Worm (Caenorhabditis elegans) whole organism, L1 larva: ENCODE data around the gene srbc-43.

Experiments
- aha-1 ChIP-seq: fragments of 150-350 bp; optimal IDR thresholded peaks from 2 replicates; lab custom pipeline; 2014; ENCODE audit warnings: missing biosample characterization, missing genetic modification characterization
- alr-1 ChIP-seq: fragments of 200-800 bp; sonication (Bioruptor generic); optimal IDR thresholded peaks from 2 replicates; lab custom pipeline; 2018; ENCODE audit warnings: borderline replicate concordance, mild to moderate bottlenecking, missing genetic modification characterization, missing compliant biosample characterization
- blmp-1 ChIP-seq: fragments of 150-350 bp; optimal IDR thresholded peaks from 2 replicates; lab custom pipeline; 2014; ENCODE audit warnings: missing biosample characterization, missing genetic modification characterization
- ceh-63 ChIP-seq: fragments of 200-800 bp; sonication (Bioruptor generic); optimal IDR thresholded peaks from 2 replicates; lab custom pipeline; 2018; ENCODE audit warnings: mild to moderate bottlenecking, missing genetic modification characterization, missing compliant biosample characterization
- ceh-8 ChIP-seq: fragments of 200-800 bp; sonication (Bioruptor generic); optimal IDR thresholded peaks from 2 replicates; lab custom pipeline; 2018; ENCODE audit warnings: mild to moderate bottlenecking, missing genetic modification characterization, moderate library complexity, missing compliant biosample characterization
- ceh-90 ChIP-seq: sonication (generic microtip); optimal IDR thresholded peaks from 2 replicates; lab custom pipeline; 2016; ENCODE audit warnings: missing genetic modification characterization, missing compliant biosample characterization
- ces-1 ChIP-seq: fragments of 150-350 bp; optimal IDR thresholded peaks from 2 replicates; lab custom pipeline; 2014; ENCODE audit warnings: missing biosample characterization, missing genetic modification reagents, missing genetic modification characterization
- egl-27 ChIP-seq, 2 experiments: fragments of 150-350 bp in 1 of 2; sonication (generic microtip); optimal IDR thresholded peaks; 3 replicates each; lab custom pipeline; 2017 to 2018; ENCODE audit warnings: missing biosample characterization in 2 of 2, missing genetic modification characterization in 2 of 2, missing genetic modification reagents in 2 of 2
- elt-2 ChIP-seq: sonication (generic microtip); optimal IDR thresholded peaks from 2 replicates; lab custom pipeline; 2016; ENCODE audit warnings: missing genetic modification characterization, mild to moderate bottlenecking, inconsistent platforms, missing compliant biosample characterization, missing genetic modification reagents
- elt-3 ChIP-seq, 6 experiments: fragments of 150-350 bp in 1 of 6; sonication (generic microtip); optimal IDR thresholded peaks; 2 replicates each; lab custom pipeline; 2017 to 2018; ENCODE audit warnings: missing biosample characterization in 6 of 6, missing genetic modification characterization in 6 of 6, inconsistent platforms in 1 of 6
- ets-5 ChIP-seq: fragments of 200-800 bp; sonication (Bioruptor generic); IDR thresholded peaks from 2 replicates; pipeline ENCODE4 v1.3.6; 2022; ENCODE audit warnings: missing genetic modification characterization, missing compliant biosample characterization
- fkh-10 ChIP-seq: sonication (generic microtip); optimal IDR thresholded peaks from 2 replicates; lab custom pipeline; 2017; ENCODE audit warnings: missing biosample characterization, missing genetic modification reagents, missing genetic modification characterization
- fkh-4 ChIP-seq: sonication (generic microtip); optimal IDR thresholded peaks from 2 replicates; lab custom pipeline; 2016; ENCODE audit warnings: missing compliant biosample characterization, missing genetic modification characterization, borderline replicate concordance
- fkh-8 ChIP-seq: sonication (generic microtip); optimal IDR thresholded peaks from 2 replicates; lab custom pipeline; 2016; ENCODE audit warnings: mild to moderate bottlenecking, missing genetic modification characterization, missing compliant biosample characterization
- hlh-4 ChIP-seq: sonication (generic microtip); optimal IDR thresholded peaks from 2 replicates; lab custom pipeline; 2016; ENCODE audit warnings: mild to moderate bottlenecking, missing genetic modification characterization, missing compliant biosample characterization
- hpl-2 ChIP-seq: fragments of 150-350 bp; optimal IDR thresholded peaks from 2 replicates; lab custom pipeline; 2014; ENCODE audit warnings: missing biosample characterization, missing genetic modification reagents, missing genetic modification characterization
- lin-15B ChIP-seq: fragments of 150-350 bp; sonication (generic microtip); optimal IDR thresholded peaks from 3 replicates; lab custom pipeline; 2014; ENCODE audit warnings: missing biosample characterization, missing genetic modification characterization
- lin-35 ChIP-seq, 2 experiments: fragments of 150-350 bp; optimal IDR thresholded peaks; 2 replicates each; lab custom pipeline; 2014; ENCODE audit warnings: missing biosample characterization in 2 of 2, missing genetic modification characterization in 2 of 2, missing genetic modification reagents in 2 of 2
- lin-39 ChIP-seq: fragments of 150-350 bp; optimal IDR thresholded peaks from 2 replicates; lab custom pipeline; 2014; ENCODE audit warnings: missing biosample characterization, missing genetic modification reagents, missing genetic modification characterization
- mdl-1 ChIP-seq, 2 experiments: fragments of 150-350 bp; optimal IDR thresholded peaks; 2 replicates each; lab custom pipeline; 2014 to 2017; ENCODE audit warnings: missing biosample characterization in 2 of 2, missing genetic modification characterization in 2 of 2, inconsistent platforms in 1 of 2
- mep-1 ChIP-seq: fragments of 150-350 bp; optimal IDR thresholded peaks from 2 replicates; lab custom pipeline; 2014; ENCODE audit warnings: missing biosample characterization, missing genetic modification characterization
- nhr-11 ChIP-seq: fragments of 150-350 bp; optimal IDR thresholded peaks from 2 replicates; lab custom pipeline; 2014; ENCODE audit warnings: missing biosample characterization, missing genetic modification characterization
- nhr-20 ChIP-seq: sonication (generic microtip); optimal IDR thresholded peaks from 2 replicates; lab custom pipeline; 2016; ENCODE audit warnings: mild to moderate bottlenecking, missing genetic modification characterization, missing compliant biosample characterization
- nhr-47 ChIP-seq: sonication (generic microtip); optimal IDR thresholded peaks from 2 replicates; lab custom pipeline; 2016; ENCODE audit warnings: mild to moderate bottlenecking, missing genetic modification characterization, moderate library complexity, missing compliant biosample characterization
- nhr-71 ChIP-seq: sonication (generic microtip); optimal IDR thresholded peaks from 2 replicates; lab custom pipeline; 2016; ENCODE audit warnings: mild to moderate bottlenecking, missing genetic modification characterization, moderate library complexity, missing compliant biosample characterization
- nhr-76 ChIP-seq: sonication (generic microtip); optimal IDR thresholded peaks from 2 replicates; lab custom pipeline; 2017; ENCODE audit warnings: missing biosample characterization, missing genetic modification characterization
- nhr-84 ChIP-seq: sonication (generic microtip); optimal IDR thresholded peaks from 2 replicates; lab custom pipeline; 2017; ENCODE audit warnings: missing biosample characterization, missing genetic modification characterization
- nhr-85 ChIP-seq: sonication (generic microtip); peaks from one replicate; lab custom pipeline; 2016; ENCODE audit warnings: missing genetic modification characterization, inconsistent platforms, missing compliant biosample characterization
- pax-3 ChIP-seq: fragments of 200-800 bp; sonication (Bioruptor generic); optimal IDR thresholded peaks from 2 replicates; lab custom pipeline; 2018; ENCODE audit warnings: mild to moderate bottlenecking, missing genetic modification characterization, moderate library complexity, missing compliant biosample characterization
- rnt-1 ChIP-seq: sonication (generic microtip); optimal IDR thresholded peaks from 2 replicates; lab custom pipeline; 2016; ENCODE audit warnings: mild to moderate bottlenecking, missing genetic modification characterization, moderate library complexity, missing compliant biosample characterization
- skn-1 ChIP-seq: fragments of 150-350 bp; optimal IDR thresholded peaks from 2 replicates; lab custom pipeline; 2014; ENCODE audit warnings: missing biosample characterization, missing genetic modification characterization
- swsn-7 ChIP-seq: sonication (generic microtip); optimal IDR thresholded peaks from 2 replicates; lab custom pipeline; 2016; ENCODE audit warnings: missing genetic modification characterization, missing compliant biosample characterization
- tlp-1 ChIP-seq: fragments of 150-350 bp; optimal IDR thresholded peaks from 2 replicates; lab custom pipeline; 2014; ENCODE audit warnings: missing biosample characterization, missing genetic modification characterization
- unc-62 ChIP-seq: fragments of 150-350 bp; optimal IDR thresholded peaks from 2 replicates; lab custom pipeline; 2014; ENCODE audit warnings: missing biosample characterization, missing genetic modification reagents, missing genetic modification characterization
- xbp-1 ChIP-seq: sonication (generic microtip); optimal IDR thresholded peaks from 2 replicates; lab custom pipeline; 2016; ENCODE audit warnings: missing genetic modification characterization, missing compliant biosample characterization
- zag-1 ChIP-seq: fragments of 150-350 bp; optimal IDR thresholded peaks from 2 replicates; lab custom pipeline; 2014; ENCODE audit warnings: missing biosample characterization, missing genetic modification characterization
- ztf-11 ChIP-seq, 2 experiments: sonication (generic microtip); optimal IDR thresholded peaks; 2 replicates each; lab custom pipeline; 2016 to 2017; ENCODE audit warnings: missing genetic modification characterization in 2 of 2, missing biosample characterization in 1 of 2, missing compliant biosample characterization in 1 of 2
- ztf-4 ChIP-seq: fragments of 150-350 bp; optimal IDR thresholded peaks from 2 replicates; lab custom pipeline; 2014; ENCODE audit warnings: missing biosample characterization, missing genetic modification characterization

The srbc-43 gene

ce11 chrV:12796908-12797490 is 6.7 kb upstream of the srbc-43 start:
- TF ChIP-seq hpl-2 (GFP tag; lab: Kevin White, UChicago) (no peak), rnt-1 (tag; lab: Kevin White, UChicago) (no peak), elt-2 (tag; lab: Kevin White, UChicago) (peak; percentile 66)

ce11 chrV:12795927-12796326 is 5.6 kb upstream of the srbc-43 start:
- TF ChIP-seq aha-1 (tag; lab: Kevin White, UChicago) (no peak), ztf-11 (tag; optimal IDR thresholded peaks at IDR 0.05; lab: Kevin White, UChicago) (no peak), swsn-7 (no peak), elt-2 (tag; lab: Kevin White, UChicago) (peak; percentile 54), nhr-84 (tag; lab: Kevin White, UChicago) (no peak), elt-3 (tag; optimal IDR thresholded peaks at IDR 0.05; lab: Kevin White, UChicago) (peak in 1 of 6 experiments; percentile 4), zag-1 (no peak), egl-27 (tag; optimal IDR thresholded peaks at IDR 0.05; lab: Kevin White, UChicago) (no peak), mep-1 (no peak), nhr-20 (tag; lab: Kevin White, UChicago) (peak; percentile 5), unc-62 (GFP tag; lab: Kevin White, UChicago) (no peak), ceh-8 (no peak), fkh-10 (GFP tag; lab: Kevin White, UChicago) (no peak)
- TF ChIP-seq, all 84 proteins: peak for 3

ce11 chrV:12795196-12795595 is 4.9 kb upstream of the srbc-43 start, which contains the start of gene ugt-4:
TSS of gene ugt-4 (minus strand) at chrV:12795336.
- TF ChIP-seq elt-3 (tag; optimal IDR thresholded peaks at IDR 0.05; lab: Kevin White, UChicago) (peak in 1 of 6 experiments; percentile 47), lin-39 (tag; lab: Kevin White, UChicago) (no peak), blmp-1 (tag; lab: Kevin White, UChicago) (no peak), nhr-84 (tag; lab: Kevin White, UChicago) (no peak), elt-2 (tag; lab: Kevin White, UChicago) (peak; percentile 50), nhr-71 (peak; percentile 10), fkh-4 (tag; lab: Kevin White, UChicago) (no peak), lin-35 (GFP tag; optimal IDR thresholded peaks at IDR 0.05; lab: Kevin White, UChicago) (peak in 1 of 2 experiments; percentile 36), nhr-47 (tag; lab: Kevin White, UChicago) (no peak)
- TF ChIP-seq, all 84 proteins: peak for 4

ce11 chrV:12792752-12793151 is 2.4 kb upstream of the srbc-43 start, which contains the start of gene ugt-5:
TSS of gene ugt-5 (minus strand) at chrV:12792965.
- TF ChIP-seq lin-35 (GFP tag; optimal IDR thresholded peaks at IDR 0.05; lab: Kevin White, UChicago) (peak in 1 of 2 experiments; percentile 37), fkh-8 (tag; lab: Kevin White, UChicago) (no peak), tlp-1 (tag; lab: Kevin White, UChicago) (no peak), hpl-2 (GFP tag; lab: Kevin White, UChicago) (no peak), nhr-84 (tag; lab: Kevin White, UChicago) (no peak), elt-2 (tag; lab: Kevin White, UChicago) (peak; percentile 48), ets-5 (GFP tag; lab: Robert Waterston, UW) (no peak), ceh-8 (no peak)
- TF ChIP-seq, all 84 proteins: peak for 2

- no peak for TF ChIP-seq ceh-90 (tag; lab: Kevin White, UChicago)
- TF ChIP-seq ceh-63 (GFP tag; lab: Kevin White, UChicago): no peak
- no peak for TF ChIP-seq alr-1 (tag; lab: Kevin White, UChicago)
- no peak for TF ChIP-seq skn-1 (tag; lab: Kevin White, UChicago)
- no peak for TF ChIP-seq lin-15B (tag; lab: Kevin White, UChicago)
- no peak for TF ChIP-seq ztf-4
- no peak for TF ChIP-seq egl-27 (tag; optimal IDR thresholded peaks at IDR 0.05; lab: Kevin White, UChicago)
- no peak for TF ChIP-seq hlh-4 (tag; lab: Kevin White, UChicago)
- TF ChIP-seq ces-1 (GFP tag; lab: Kevin White, UChicago): no peak
- TF ChIP-seq xbp-1 (tag; lab: Kevin White, UChicago): no peak
- TF ChIP-seq zag-1: no peak
- no peak for TF ChIP-seq fkh-10 (GFP tag; lab: Kevin White, UChicago)
- no peak for TF ChIP-seq rnt-1 (tag; lab: Kevin White, UChicago)
- TF ChIP-seq mdl-1 (tag; optimal IDR thresholded peaks at IDR 0.05; lab: Kevin White, UChicago): no peak
- no peak for TF ChIP-seq tlp-1 (tag; lab: Kevin White, UChicago)
- TF ChIP-seq pax-3 (tag; lab: Kevin White, UChicago): no peak
- TF ChIP-seq nhr-76 (tag; lab: Kevin White, UChicago): no peak
- TF ChIP-seq nhr-85 (tag; lab: Kevin White, UChicago): no peak
- no peak for TF ChIP-seq nhr-11 (tag; lab: Kevin White, UChicago)
Measured at ce11 chrV:12788451-12788850, 1.9 kb downstream of the srbc-43 start, which contains the start of gene srbc-44. TSS of gene srbc-44 (minus strand) at chrV:12788551.
